Worm (Caenorhabditis elegans): ENCODE measurements around the gene nlp-78.

The nlp-78 gene

ce11 chrII:9178811-9179210 is 42.8 kb downstream of the nlp-78 start:
- no peak for TF ChIP-seq nhr-23 (tag; optimal IDR thresholded peaks at IDR 0.05)
- TF ChIP-seq unc-55 (GFP tag; optimal IDR thresholded peaks at IDR 0.05): no peak
- no peak for TF ChIP-seq C34F6.9 (tag; optimal IDR thresholded peaks at IDR 0.05)
- TF ChIP-seq snpc-4 (tag; optimal IDR thresholded peaks at IDR 0.05): no peak
- TF ChIP-seq Y55F3AM.14 (GFP tag; optimal IDR thresholded peaks at IDR 0.05): no peak
- no peak for TF ChIP-seq unc-39 (tag; optimal IDR thresholded peaks at IDR 0.05)
- TF ChIP-seq mbf-1 (tag; optimal IDR thresholded peaks at IDR 0.05): no peak

ce11 chrII:9181155-9181554 is 45.2 kb downstream of the nlp-78 start:
- peak; percentile 92 for TF ChIP-seq fos-1 (tag; optimal IDR thresholded peaks at IDR 0.05)
- no peak for TF ChIP-seq dmd-4 (tag; optimal IDR thresholded peaks at IDR 0.05)

ce11 chrII:9185915-9186314 is 49.9 kb downstream of the nlp-78 start:
- TF ChIP-seq blmp-1 (tag; optimal IDR thresholded peaks at IDR 0.05; ENCODE audit: insufficient read depth) (no peak), ztf-11 (tag; optimal IDR thresholded peaks at IDR 0.05) (no peak), ztf-1 (GFP tag; conservative IDR thresholded peaks at IDR 0.05) (no peak), unc-39 (tag; optimal IDR thresholded peaks at IDR 0.05) (no peak), mbf-1 (tag; optimal IDR thresholded peaks at IDR 0.05) (no peak), crh-2 (tag; optimal IDR thresholded peaks at IDR 0.05) (no peak), lin-11 (tag; optimal IDR thresholded peaks at IDR 0.05) (no peak), mdl-1 (tag; optimal IDR thresholded peaks at IDR 0.05) (no peak), F13H6.1 (tag; optimal IDR thresholded peaks at IDR 0.05) (no peak), ama-1 (optimal IDR thresholded peaks at IDR 0.05) (no peak)

Measured in whole organism, L2 larva.